Worm (Caenorhabditis elegans) whole organism, L4 larva: ENCODE measurements around the gene nstp-5.

Experiments used
- ZK337.2 ChIP-seq: fragments of 200-800 bp; sonication (Bioruptor generic); IDR thresholded peaks from 2 replicates; pipeline ENCODE4 v1.3.6; 2022; ENCODE audit warnings: missing genetic modification reagents, missing genetic modification characterization, missing compliant biosample characterization
- ama-1 ChIP-seq: fragments of 150-350 bp; optimal IDR thresholded peaks from 2 replicates; lab custom pipeline; 2014; ENCODE audit warnings: inconsistent platforms, mixed read lengths
- arid-1 ChIP-seq: fragments of 200-800 bp; sonication (Bioruptor generic); conservative IDR thresholded peaks from 2 replicates; pipeline ENCODE4 v1.3.6; 2022; ENCODE audit warnings: missing genetic modification reagents, missing genetic modification characterization, missing compliant biosample characterization
- attf-4 ChIP-seq: sonication (generic microtip); optimal IDR thresholded peaks from 3 replicates; lab custom pipeline; 2017; ENCODE audit warnings: missing biosample characterization, missing genetic modification characterization
- ceh-20 ChIP-seq: fragments of 200-800 bp; sonication (Bioruptor generic); IDR thresholded peaks from 2 replicates; pipeline ENCODE4 v1.3.6; 2022; ENCODE audit warnings: missing genetic modification reagents, missing genetic modification characterization, missing compliant biosample characterization
- ceh-44 ChIP-seq: fragments of 200-800 bp; sonication (Bioruptor generic); IDR thresholded peaks from 2 replicates; pipeline ENCODE4 v1.3.6; 2022; ENCODE audit warnings: missing genetic modification reagents, missing genetic modification characterization, missing compliant biosample characterization
- ces-1 ChIP-seq: fragments of 150-350 bp; sonication (generic microtip); optimal IDR thresholded peaks from 4 replicates; lab custom pipeline; 2014; ENCODE audit warnings: missing biosample characterization, missing genetic modification reagents, missing genetic modification characterization
- daf-12 ChIP-seq: fragments of 150-350 bp; optimal IDR thresholded peaks from 2 replicates; lab custom pipeline; 2014; ENCODE audit warnings: missing biosample characterization, missing genetic modification reagents, missing genetic modification characterization
- dmd-6 ChIP-seq: fragments of 200-800 bp; sonication (Bioruptor generic); IDR thresholded peaks from 2 replicates; pipeline ENCODE4 v1.3.6; 2022; ENCODE audit warnings: missing genetic modification reagents, missing genetic modification characterization, missing compliant biosample characterization
- dve-1 ChIP-seq: sonication (generic microtip); optimal IDR thresholded peaks from 2 replicates; lab custom pipeline; 2017; ENCODE audit warnings: antibody characterized with exemption, mild to moderate bottlenecking, missing genetic modification characterization, missing compliant biosample characterization; ENCODE audit not compliant: insufficient read depth
- gei-8 ChIP-seq: fragments of 200-800 bp; sonication (Bioruptor generic); optimal IDR thresholded peaks from 2 replicates; lab custom pipeline; 2018; ENCODE audit warnings: mild to moderate bottlenecking, missing genetic modification characterization, missing compliant biosample characterization
- hlh-11 ChIP-seq: fragments of 200-800 bp; sonication (Bioruptor generic); optimal IDR thresholded peaks from 2 replicates; lab custom pipeline; 2018; ENCODE audit warnings: mild to moderate bottlenecking, missing genetic modification characterization, missing compliant biosample characterization
- hlh-30 ChIP-seq: sonication (generic microtip); optimal IDR thresholded peaks from 2 replicates; lab custom pipeline; 2017; ENCODE audit warnings: antibody characterized with exemption, mild to moderate bottlenecking, missing genetic modification characterization, missing compliant biosample characterization; ENCODE audit not compliant: insufficient read depth
- hmg-1.1 ChIP-seq: fragments of 200-800 bp; sonication (Bioruptor generic); IDR thresholded peaks from 2 replicates; pipeline ENCODE4 v1.3.6; 2022; ENCODE audit warnings: missing genetic modification reagents, missing genetic modification characterization, missing compliant biosample characterization
- lin-1 ChIP-seq: fragments of 200-800 bp; sonication (Bioruptor generic); IDR thresholded peaks from 2 replicates; pipeline ENCODE4 v1.3.6; 2022; ENCODE audit warnings: missing genetic modification reagents, missing genetic modification characterization, missing compliant biosample characterization
- lin-38 ChIP-seq: fragments of 200-800 bp; sonication (Bioruptor generic); IDR thresholded peaks from 2 replicates; pipeline ENCODE4 v1.3.6; 2022; ENCODE audit warnings: missing genetic modification reagents, missing genetic modification characterization, missing compliant biosample characterization
- mdl-1 ChIP-seq, 2 experiments: fragments of 150-350 bp in 1 of 2; sonication (generic microtip) in 1 of 2; optimal IDR thresholded peaks; 2 replicates each; lab custom pipeline; 2014 to 2017; ENCODE audit warnings: missing biosample characterization in 2 of 2, missing genetic modification characterization in 2 of 2
- mep-1 ChIP-seq: fragments of 150-350 bp; sonication (generic microtip); optimal IDR thresholded peaks from 3 replicates; lab custom pipeline; 2014; ENCODE audit warnings: missing biosample characterization, missing genetic modification characterization
- mes-2 ChIP-seq: sonication (generic microtip); optimal IDR thresholded peaks from 2 replicates; lab custom pipeline; 2016; ENCODE audit warnings: missing genotype, mild to moderate bottlenecking, missing genetic modification characterization, missing compliant biosample characterization; ENCODE audit not compliant: poor library complexity, severe bottlenecking
- mxl-2 ChIP-seq: fragments of 200-800 bp; sonication (Bioruptor generic); conservative IDR thresholded peaks from 2 replicates; pipeline ENCODE4 v1.3.6; 2022; ENCODE audit warnings: missing genetic modification reagents, missing genetic modification characterization, missing compliant biosample characterization
- mxl-3 ChIP-seq: fragments of 200-800 bp; sonication (Bioruptor generic); optimal IDR thresholded peaks from 2 replicates; lab custom pipeline; 2018; ENCODE audit warnings: mild to moderate bottlenecking, missing genetic modification characterization, missing compliant biosample characterization
- nhr-28 ChIP-seq: fragments of 150-350 bp; optimal IDR thresholded peaks from 2 replicates; lab custom pipeline; 2014; ENCODE audit warnings: missing biosample characterization, missing genetic modification characterization
- nhr-6 ChIP-seq: fragments of 150-350 bp; optimal IDR thresholded peaks from 2 replicates; lab custom pipeline; 2014; ENCODE audit warnings: missing biosample characterization, missing genetic modification characterization
- pha-4 ChIP-seq, 2 experiments: fragments of 150-350 bp in 1 of 2; fragments of 200-800 bp in 1 of 2; sonication (Bioruptor generic) in 1 of 2; IDR thresholded peaks in 1 of 2; optimal IDR thresholded peaks in 1 of 2; 2 replicates each; pipeline versions ENCODE4 v1.3.6 to Lab custom; 2014 to 2022; ENCODE audit warnings: missing genetic modification characterization in 2 of 2, missing genetic modification reagents in 2 of 2, missing biosample characterization in 1 of 2, missing compliant biosample characterization in 1 of 2
- pqm-1 ChIP-seq: sonication (generic microtip); optimal IDR thresholded peaks from 2 replicates; lab custom pipeline; 2017; ENCODE audit warnings: missing biosample characterization, missing genetic modification characterization
- rbr-2 ChIP-seq: sonication (generic microtip); optimal IDR thresholded peaks from 2 replicates; lab custom pipeline; 2016; ENCODE audit warnings: missing genotype, missing genetic modification characterization, missing compliant biosample characterization
- set-16 ChIP-seq: fragments of 200-800 bp; sonication (Bioruptor generic); IDR thresholded peaks from 2 replicates; pipeline ENCODE4 v1.3.6; 2022; ENCODE audit warnings: missing genetic modification reagents, missing genetic modification characterization, missing compliant biosample characterization
- snpc-1.2 ChIP-seq: fragments of 200-800 bp; sonication (Bioruptor generic); IDR thresholded peaks from 2 replicates; pipeline ENCODE4 v1.3.6; 2022; ENCODE audit warnings: missing genetic modification reagents, missing genetic modification characterization, missing compliant biosample characterization
- unc-130 ChIP-seq: sonication (generic microtip); optimal IDR thresholded peaks from 2 replicates; lab custom pipeline; 2016; ENCODE audit warnings: missing genetic modification reagents, missing genetic modification characterization, missing compliant biosample characterization
- unc-62 ChIP-seq, 3 experiments: fragments of 150-350 bp in 1 of 3; sonication (generic microtip); optimal IDR thresholded peaks in 2 of 3; peaks in 1 of 3; 1 replicate in 1 of 3; 2 replicates in 2 of 3; lab custom pipeline; 2014 to 2017; ENCODE audit warnings: missing biosample characterization in 3 of 3, missing genetic modification characterization in 3 of 3, missing genetic modification reagents in 3 of 3, missing genotype in 1 of 3
- zfp-3 ChIP-seq: fragments of 200-800 bp; sonication (Bioruptor generic); conservative IDR thresholded peaks from 2 replicates; pipeline ENCODE4 v1.3.6; 2022; ENCODE audit warnings: missing genetic modification reagents, missing genetic modification characterization, missing compliant biosample characterization
- ztf-7 ChIP-seq: fragments of 150-350 bp; optimal IDR thresholded peaks from 2 replicates; lab custom pipeline; 2014; ENCODE audit warnings: missing biosample characterization, missing genetic modification characterization

nstp-5 gene

DNA sequence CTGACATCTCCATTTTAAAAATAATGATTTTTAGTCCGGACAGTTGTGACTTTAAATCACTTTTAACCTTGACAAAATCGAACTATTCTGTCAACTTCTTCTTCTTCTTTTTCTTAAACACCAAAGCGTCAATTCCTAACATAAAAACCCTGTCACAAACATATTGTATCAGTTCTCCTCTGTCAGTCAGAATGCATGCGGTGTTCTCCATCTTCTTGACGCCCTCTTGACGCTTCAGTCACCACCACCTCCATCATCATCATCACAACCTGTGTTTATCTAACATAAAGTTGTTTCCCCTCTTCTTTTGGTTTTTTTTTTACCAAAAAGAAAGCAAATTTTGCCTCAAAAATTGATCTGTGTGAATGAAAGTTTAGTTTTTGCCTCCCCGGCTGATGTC, 20.0 kb upstream of the nstp-5 start (continued):
- TF ChIP-seq ceh-20 (GFP tag; lab: Robert Waterston, UW) (0 out of 2 replicates have a peak, but pooled peaks have one; percentile 11), dmd-6 (GFP tag; lab: Robert Waterston, UW) (peak; percentile 96)

DNA sequence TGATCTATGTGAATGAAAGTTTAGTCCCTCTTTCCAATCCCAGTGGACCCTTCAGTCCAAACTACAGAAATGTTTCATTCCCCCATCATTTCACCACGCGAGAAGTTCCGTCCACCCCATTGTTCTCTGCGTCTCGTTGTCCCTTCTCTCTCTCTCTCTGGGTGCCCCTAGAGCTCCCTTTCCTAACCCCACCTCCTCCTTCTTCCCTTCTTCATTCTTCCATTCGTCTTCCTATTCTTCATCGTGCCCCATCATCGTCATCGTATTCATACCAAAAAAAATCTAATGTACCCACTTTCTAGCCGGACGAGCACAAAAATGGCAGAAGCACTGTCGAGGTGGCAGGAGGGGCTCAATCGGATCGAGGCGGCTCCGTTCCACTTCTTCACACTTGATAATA, 19.1 kb upstream of the nstp-5 start, which contains the start of gene M02B1.3:
Gene M02B1.3 (plus strand): TSS at position 301 of the 400 bp plus-strand sequence.
- TF ChIP-seq zfp-3 (no peak), ceh-20 (GFP tag; lab: Robert Waterston, UW) (peak; percentile 60; the same call in 1 of the 2 replicates), hmg-1.1 (peak; percentile 33; the same call in 1 of the 2 replicates), ZK337.2 (GFP tag; lab: Robert Waterston, UW) (0 out of 2 replicates have a peak, but pooled peaks have one; percentile 27), mes-2 (no peak), mep-1 (tag; lab: Kevin White, UChicago) (peak; percentile 8), ztf-7 (tag; lab: Kevin White, UChicago) (no peak)

DNA sequence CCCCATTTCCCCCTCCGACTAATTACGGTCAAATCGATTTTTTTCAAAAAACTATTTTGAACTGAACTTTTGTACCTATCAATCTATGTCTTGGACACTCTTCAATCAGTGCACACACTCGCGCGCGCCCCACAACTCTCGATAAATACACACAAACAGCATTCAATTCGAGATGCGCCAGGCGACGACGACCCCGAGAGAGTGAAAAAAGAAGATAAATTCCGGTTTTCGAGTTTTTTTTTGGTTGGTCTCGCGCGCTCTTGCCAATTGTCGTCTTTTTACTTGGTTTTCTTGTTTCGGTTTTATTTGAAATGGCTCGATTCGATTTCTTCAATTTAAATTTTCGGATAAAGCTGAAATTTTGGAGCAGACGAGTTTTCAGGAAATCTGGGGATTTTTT, 15.0 kb upstream of the nstp-5 start:
- TF ChIP-seq lin-1 (GFP tag; lab: Robert Waterston, UW) (0 out of 2 replicates have a peak, but pooled peaks have one; percentile 25), daf-12 (tag; lab: Kevin White, UChicago) (no peak), ama-1 (lab: Kevin White, UChicago) (peak; percentile 84), lin-38 (GFP tag; lab: Robert Waterston, UW) (0 out of 2 replicates have a peak, but pooled peaks have one; percentile 8), hlh-11 (peak; percentile 48), pha-4 (GFP tag; IDR thresholded peaks at IDR 0.05; lab: Robert Waterston, UW) (no peak), pha-4 (tag; optimal IDR thresholded peaks at IDR 0.05; lab: Kevin White, UChicago) (peak; percentile 36), hlh-30 (tag; lab: Kevin White, UChicago) (peak; percentile 26), nhr-6 (tag; lab: Kevin White, UChicago) (no peak), nhr-28 (tag; lab: Kevin White, UChicago) (peak; percentile 64), dmd-6 (GFP tag; lab: Robert Waterston, UW) (0 out of 2 replicates have a peak, but pooled peaks have one; percentile 26), mes-2 (peak; percentile 54), mdl-1 (tag; optimal IDR thresholded peaks at IDR 0.05; lab: Kevin White, UChicago) (peak in 1 of 2 experiments; percentile 37), hmg-1.1 (no peak), mxl-2 (GFP tag; lab: Robert Waterston, UW) (no peak), gei-8 (GFP tag; lab: Kevin White, UChicago) (no peak), ces-1 (GFP tag; lab: Kevin White, UChicago) (no peak), ceh-44 (GFP tag; lab: Robert Waterston, UW) (no peak), mep-1 (tag; lab: Kevin White, UChicago) (peak; percentile 61), rbr-2 (tag; lab: Kevin White, UChicago) (peak; percentile 19), arid-1 (GFP tag; lab: Robert Waterston, UW) (0 out of 2 replicates have a peak, but pooled peaks have one; percentile 28), snpc-1.2 (GFP tag; lab: Robert Waterston, UW) (0 out of 2 replicates have a peak, but pooled peaks have one; percentile 19), dve-1 (tag; lab: Kevin White, UChicago) (peak; percentile 14), unc-62 (GFP tag; optimal IDR thresholded peaks at IDR 0.05 in 1 of 2; lab: Kevin White, UChicago) (no peak), unc-62 (tag; optimal IDR thresholded peaks at IDR 0.05; lab: Kevin White, UChicago) (no peak)

DNA sequence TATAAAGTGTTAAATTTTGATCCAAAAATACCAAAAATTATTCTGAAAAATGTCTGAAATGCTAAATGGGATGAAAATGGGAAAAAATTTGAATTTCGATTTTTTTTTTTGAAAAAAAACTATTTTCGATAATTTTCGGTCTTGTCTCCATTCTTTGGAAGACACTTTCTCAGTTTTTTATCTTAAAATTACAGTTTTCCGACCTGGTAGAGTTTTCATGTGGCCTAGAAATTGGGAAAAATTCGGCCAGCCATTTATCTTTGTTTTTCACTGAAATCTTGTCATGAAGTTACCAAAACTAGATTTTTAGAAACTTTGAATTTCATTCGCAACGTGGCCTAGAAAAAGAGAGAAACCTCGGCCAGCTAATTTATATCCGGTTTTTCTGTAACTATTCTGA, 14.5 kb upstream of the nstp-5 start:
- TF ChIP-seq pqm-1 (tag; lab: Kevin White, UChicago) (no peak), set-16 (GFP tag; lab: Robert Waterston, UW) (no peak), unc-130 (GFP tag; lab: Kevin White, UChicago) (no peak), unc-62 (GFP tag; optimal IDR thresholded peaks at IDR 0.05 in 1 of 2; lab: Kevin White, UChicago) (peak in 1 of 2 experiments; percentile 67), unc-62 (tag; optimal IDR thresholded peaks at IDR 0.05; lab: Kevin White, UChicago) (no peak), pha-4 (GFP tag; IDR thresholded peaks at IDR 0.05; lab: Robert Waterston, UW) (peak; percentile 6; the same call in 1 of the 2 replicates), pha-4 (tag; optimal IDR thresholded peaks at IDR 0.05; lab: Kevin White, UChicago) (no peak), mxl-3 (GFP tag; lab: Kevin White, UChicago) (no peak), attf-4 (tag; lab: Kevin White, UChicago) (no peak)
